Worm (Caenorhabditis elegans): Measurements from ENCODE around the gene sups-1.

Gene sups-1

ce11 chrX:6052744-6053143 lies 48.8 kb downstream of the sups-1 start, which contains the start of gene C45B2.6:
Gene C45B2.6, plus strand, starts transcription at chrX:6052879.
- TF ChIP-seq tab-1 (GFP tag; IDR thresholded peaks at IDR 0.05): no peak
- no peak for TF ChIP-seq ztf-29 (GFP tag; IDR thresholded peaks at IDR 0.05)
- no peak for TF ChIP-seq ref-1 (GFP tag; conservative IDR thresholded peaks at IDR 0.05)
